Fruit fly (Drosophila melanogaster): Measurements from ENCODE around the gene CG2246.

dm6 chr3R:30596704-30597103 lies 4.6 kb downstream of the CG2246 start, which contains the start of gene CG31019:
- TF ChIP-seq CG5204 (GFP tag; optimal IDR thresholded peaks at IDR 0.05) (no peak), pad (GFP tag; optimal IDR thresholded peaks at IDR 0.05) (no peak), cnc (optimal IDR thresholded peaks at IDR 0.05) (no peak), toe (GFP tag; optimal IDR thresholded peaks at IDR 0.05) (no peak), CG33017 (tag; optimal IDR thresholded peaks at IDR 0.05) (no peak), Crg-1 (GFP tag; optimal IDR thresholded peaks at IDR 0.05) (no peak), ovo (GFP tag; optimal IDR thresholded peaks at IDR 0.05) (no peak)

Measured in whole organism, adult.